Worm (Caenorhabditis elegans) whole organism, young adult: Measurements from ENCODE around the gene T11F9.22.

Experiments used
- B0336.3 ChIP-seq: fragments of 200-800 bp; sonication (Bioruptor generic); IDR thresholded peaks from 2 replicates; pipeline ENCODE4 v1.3.6; 2022; ENCODE audit warnings: missing genetic modification characterization, missing compliant biosample characterization
- C17E4.6 ChIP-seq: fragments of 200-800 bp; sonication (Bioruptor generic); IDR thresholded peaks from 2 replicates; pipeline ENCODE4 v1.3.6; 2022; ENCODE audit warnings: missing genetic modification reagents, missing genetic modification characterization, missing compliant biosample characterization
- F33H1.4 ChIP-seq: fragments of 200-800 bp; sonication (Bioruptor generic); IDR thresholded peaks from 2 replicates; pipeline ENCODE4 v1.3.6; 2022; ENCODE audit warnings: missing genetic modification reagents, missing genetic modification characterization, missing compliant biosample characterization
- F55B11.4 ChIP-seq: sonication (generic microtip); optimal IDR thresholded peaks from 2 replicates; lab custom pipeline; 2016; ENCODE audit warnings: missing compliant biosample characterization, missing genetic modification characterization, borderline replicate concordance; ENCODE audit not compliant: insufficient read depth
- K12H6.12 ChIP-seq: fragments of 200-800 bp; sonication (Bioruptor generic); optimal IDR thresholded peaks from 2 replicates; lab custom pipeline; 2018; ENCODE audit warnings: mild to moderate bottlenecking, missing genetic modification characterization, missing compliant biosample characterization
- T26A5.8 ChIP-seq: sonication (generic microtip); optimal IDR thresholded peaks from 2 replicates; lab custom pipeline; 2016; ENCODE audit warnings: missing genetic modification characterization, missing compliant biosample characterization
- Y95B8A.8 ChIP-seq: fragments of 200-800 bp; sonication (Bioruptor generic); IDR thresholded peaks from 2 replicates; pipeline ENCODE4 v1.3.6; 2022; ENCODE audit warnings: missing genetic modification reagents, missing genetic modification characterization, missing compliant biosample characterization
- ZK185.1 ChIP-seq: sonication (generic microtip); optimal IDR thresholded peaks from 2 replicates; lab custom pipeline; 2016; ENCODE audit warnings: mild to moderate bottlenecking, missing genetic modification characterization, missing compliant biosample characterization; ENCODE audit not compliant: poor library complexity, severe bottlenecking
- ama-1 ChIP-seq, 3 experiments: fragments of 150-350 bp in 1 of 3; sonication (generic microtip) in 2 of 3; optimal IDR thresholded peaks; 2 replicates each; lab custom pipeline; 2014 to 2018; ENCODE audit warnings: missing biosample characterization in 2 of 3, missing genetic modification characterization in 2 of 3, missing genetic modification reagents in 2 of 3
- aptf-3 ChIP-seq: fragments of 200-800 bp; sonication (Bioruptor generic); IDR thresholded peaks from 2 replicates; pipeline ENCODE4 v1.3.6; 2022; ENCODE audit warnings: missing genetic modification characterization, missing compliant biosample characterization
- atf-7 ChIP-seq: sonication (generic microtip); optimal IDR thresholded peaks from 2 replicates; lab custom pipeline; 2017; ENCODE audit warnings: mild to moderate bottlenecking, missing genetic modification characterization, missing compliant biosample characterization
- ccch-3 ChIP-seq: fragments of 200-800 bp; sonication (Bioruptor generic); optimal IDR thresholded peaks from 2 replicates; lab custom pipeline; 2018; ENCODE audit warnings: mild to moderate bottlenecking, missing genetic modification characterization, missing compliant biosample characterization
- cebp-2 ChIP-seq: fragments of 200-800 bp; sonication (Bioruptor generic); IDR thresholded peaks from 2 replicates; pipeline ENCODE4 v1.3.6; 2022; ENCODE audit warnings: missing genetic modification characterization, missing compliant biosample characterization
- ceh-27 ChIP-seq: fragments of 200-800 bp; sonication (Bioruptor generic); optimal IDR thresholded peaks from 2 replicates; lab custom pipeline; 2018; ENCODE audit warnings: mild to moderate bottlenecking, missing genetic modification characterization, moderate library complexity, missing compliant biosample characterization
- egrh-3 ChIP-seq: fragments of 200-800 bp; sonication (Bioruptor generic); IDR thresholded peaks from 2 replicates; pipeline ENCODE4 v1.3.6; 2022; ENCODE audit warnings: missing genetic modification reagents, missing genetic modification characterization, missing compliant biosample characterization
- hsf-1 ChIP-seq: fragments of 200-800 bp; sonication (Bioruptor generic); IDR thresholded peaks from 2 replicates; pipeline ENCODE4 v1.3.6; 2022; ENCODE audit warnings: missing genetic modification reagents, missing genetic modification characterization, missing compliant biosample characterization
- let-526 ChIP-seq: fragments of 200-800 bp; sonication (Bioruptor generic); IDR thresholded peaks from 2 replicates; pipeline ENCODE4 v1.3.6; 2022; ENCODE audit warnings: missing genetic modification reagents, missing genetic modification characterization, missing compliant biosample characterization
- lir-1 ChIP-seq: fragments of 200-800 bp; sonication (Bioruptor generic); conservative IDR thresholded peaks from 2 replicates; pipeline ENCODE4 v1.3.6; 2022; ENCODE audit warnings: missing genetic modification reagents, missing genetic modification characterization, missing compliant biosample characterization
- madf-8 ChIP-seq: fragments of 200-800 bp; sonication (Bioruptor generic); conservative IDR thresholded peaks from 2 replicates; pipeline ENCODE4 v1.3.6; 2022; ENCODE audit warnings: missing genetic modification reagents, missing genetic modification characterization, missing compliant biosample characterization
- mxl-1 ChIP-seq: sonication (generic microtip); optimal IDR thresholded peaks from 2 replicates; lab custom pipeline; 2016; ENCODE audit warnings: missing genetic modification characterization, missing compliant biosample characterization
- nfya-2 ChIP-seq: fragments of 200-800 bp; sonication (Bioruptor generic); IDR thresholded peaks from 2 replicates; pipeline ENCODE4 v1.3.6; 2022; ENCODE audit warnings: missing genetic modification reagents, missing genetic modification characterization, missing compliant biosample characterization
- nhr-120 ChIP-seq: fragments of 200-800 bp; sonication (Bioruptor generic); IDR thresholded peaks from 2 replicates; pipeline ENCODE4 v1.3.6; 2022; ENCODE audit warnings: missing genetic modification characterization, missing compliant biosample characterization
- nhr-179 ChIP-seq: sonication (generic microtip); optimal IDR thresholded peaks from 2 replicates; lab custom pipeline; 2016; ENCODE audit warnings: mild to moderate bottlenecking, missing genetic modification characterization, missing compliant biosample characterization
- nhr-90 ChIP-seq: sonication (generic microtip); optimal IDR thresholded peaks from 2 replicates; lab custom pipeline; 2016; ENCODE audit warnings: missing genotype, mild to moderate bottlenecking, missing genetic modification characterization, missing compliant biosample characterization
- pha-4 ChIP-seq: fragments of 150-350 bp; sonication (generic microtip); optimal IDR thresholded peaks from 2 replicates; lab custom pipeline; 2014; ENCODE audit warnings: missing biosample characterization, missing genetic modification reagents, missing genetic modification characterization
- rec-8 ChIP-seq, 2 experiments: sonication (generic microtip); optimal IDR thresholded peaks; 2 replicates each; lab custom pipeline; 2016; ENCODE audit warnings: mild to moderate bottlenecking in 2 of 2, missing genetic modification characterization in 2 of 2, missing genetic modification reagents in 2 of 2, missing genotype in 2 of 2, missing biosample characterization in 1 of 2, missing compliant biosample characterization in 1 of 2, moderate library complexity in 1 of 2
- snpc-1.1 ChIP-seq: sonication (generic microtip); optimal IDR thresholded peaks from 2 replicates; lab custom pipeline; 2017; ENCODE audit warnings: missing genetic modification characterization, mild to moderate bottlenecking, missing compliant biosample characterization, antibody characterized with exemption, moderate library complexity, missing genotype, missing genetic modification reagents; ENCODE audit not compliant: insufficient read depth
- snpc-1.3 ChIP-seq: sonication (generic microtip); optimal IDR thresholded peaks from 2 replicates; lab custom pipeline; 2017; ENCODE audit warnings: missing genetic modification characterization, mild to moderate bottlenecking, missing compliant biosample characterization, antibody characterized with exemption, moderate library complexity, missing genotype, missing genetic modification reagents; ENCODE audit not compliant: insufficient read depth
- tlf-1 ChIP-seq: fragments of 200-800 bp; sonication (Bioruptor generic); optimal IDR thresholded peaks from 2 replicates; lab custom pipeline; 2018; ENCODE audit warnings: mild to moderate bottlenecking, missing genetic modification characterization, missing compliant biosample characterization
- unc-130 ChIP-seq: sonication (generic microtip); optimal IDR thresholded peaks from 2 replicates; lab custom pipeline; 2016; ENCODE audit warnings: missing genetic modification reagents, missing genetic modification characterization, missing compliant biosample characterization
- unc-62 ChIP-seq: fragments of 150-350 bp; optimal IDR thresholded peaks from 2 replicates; lab custom pipeline; 2014; ENCODE audit warnings: missing biosample characterization, missing genetic modification reagents, missing genetic modification characterization
- zfh-2 ChIP-seq: fragments of 200-800 bp; sonication (Bioruptor generic); conservative IDR thresholded peaks from 2 replicates; pipeline ENCODE4 v1.3.6; 2022; ENCODE audit warnings: missing genetic modification reagents, missing genetic modification characterization, missing compliant biosample characterization
- zim-3 ChIP-seq: sonication (generic microtip); optimal IDR thresholded peaks from 2 replicates; lab custom pipeline; 2017; ENCODE audit warnings: mild to moderate bottlenecking, missing genetic modification characterization, moderate library complexity, missing compliant biosample characterization
- ztf-18 ChIP-seq: sonication (generic microtip); optimal IDR thresholded peaks from 2 replicates; lab custom pipeline; 2016; ENCODE audit warnings: missing genotype, mild to moderate bottlenecking, missing genetic modification characterization, missing compliant biosample characterization
- ztf-22 ChIP-seq: fragments of 200-800 bp; sonication (Bioruptor generic); optimal IDR thresholded peaks from 2 replicates; lab custom pipeline; 2018; ENCODE audit warnings: mild to moderate bottlenecking, missing genetic modification characterization, moderate library complexity, missing compliant biosample characterization
- ztf-26 ChIP-seq: sonication (generic microtip); optimal IDR thresholded peaks from 2 replicates; lab custom pipeline; 2017; ENCODE audit warnings: missing genetic modification characterization, missing compliant biosample characterization
- ztf-28 ChIP-seq: fragments of 200-800 bp; sonication (Bioruptor generic); IDR thresholded peaks from 2 replicates; pipeline ENCODE4 v1.3.6; 2022; ENCODE audit warnings: missing genetic modification reagents, missing genetic modification characterization, missing compliant biosample characterization

The T11F9.22 gene

ce11 chrV:11525338-11525737 lies 45.8 kb downstream of the T11F9.22 start:
- peak; percentile 69 for TF ChIP-seq zfh-2 (GFP tag; lab: Robert Waterston, UW)
- no peak for TF ChIP-seq ztf-18 (tag; lab: Kevin White, UChicago)
- no peak for TF ChIP-seq rec-8 (tag; optimal IDR thresholded peaks at IDR 0.05; lab: Kevin White, UChicago)

- TF ChIP-seq ceh-27 (GFP tag; lab: Kevin White, UChicago) (no peak), atf-7 (tag; lab: Kevin White, UChicago) (no peak), C17E4.6 (GFP tag; lab: Robert Waterston, UW) (no peak), snpc-1.1 (tag; lab: Kevin White, UChicago) (no peak), madf-8 (GFP tag; lab: Robert Waterston, UW) (no peak), let-526 (GFP tag; lab: Robert Waterston, UW) (no peak), snpc-1.3 (tag; lab: Kevin White, UChicago) (no peak), aptf-3 (no peak), unc-130 (GFP tag; lab: Kevin White, UChicago) (no peak), unc-62 (no peak), ZK185.1 (tag; lab: Kevin White, UChicago) (no peak), B0336.3 (no peak), mxl-1 (tag; lab: Kevin White, UChicago) (no peak), K12H6.12 (tag; lab: Kevin White, UChicago) (no peak), cebp-2 (GFP tag; lab: Robert Waterston, UW) (no peak), ama-1 (optimal IDR thresholded peaks at IDR 0.05; lab: Kevin White, UChicago) (no peak), ama-1 (GFP tag; optimal IDR thresholded peaks at IDR 0.05; lab: Kevin White, UChicago) (no peak), ztf-26 (tag; lab: Kevin White, UChicago) (no peak), nhr-120 (GFP tag; lab: Robert Waterston, UW) (no peak), F55B11.4 (no peak)
- TF ChIP-seq, all 124 proteins: peak for 0
Observed at ce11 chrV:11526927-11527491, 47.5 kb downstream of the T11F9.22 start.

DNA sequence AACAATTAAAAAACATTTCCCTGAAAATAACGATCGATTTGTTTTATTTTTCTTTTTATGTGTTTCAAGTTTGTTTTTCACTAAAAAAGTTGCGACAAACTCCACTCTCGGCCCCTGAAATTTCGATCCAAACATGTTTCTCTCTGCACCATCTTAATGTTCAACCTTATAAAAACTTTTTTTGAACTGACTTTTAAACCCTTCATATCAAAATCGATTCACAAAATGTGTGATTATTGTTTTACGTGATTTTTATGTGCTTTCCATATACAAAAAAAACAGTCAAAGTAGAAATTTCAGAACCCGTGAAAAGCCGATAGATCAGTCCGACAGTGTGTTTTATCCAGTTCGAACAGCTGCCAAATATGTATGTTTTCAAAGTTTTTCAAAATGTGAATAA lies 48.0 kb downstream of the T11F9.22 start, which contains the start of gene ccch-1:
Gene ccch-1 (plus strand): TSS at position 301 of the 400 bp plus-strand sequence.
- TF ChIP-seq Y95B8A.8 (GFP tag; lab: Robert Waterston, UW) (no peak), nhr-90 (tag; lab: Kevin White, UChicago) (no peak), ccch-3 (no peak), egrh-3 (GFP tag; lab: Robert Waterston, UW) (no peak), nhr-179 (no peak), tlf-1 (GFP tag; lab: Kevin White, UChicago) (no peak), hsf-1 (GFP tag; lab: Robert Waterston, UW) (no peak), pha-4 (tag; lab: Kevin White, UChicago) (no peak), madf-8 (GFP tag; lab: Robert Waterston, UW) (no peak), lir-1 (GFP tag; lab: Robert Waterston, UW) (no peak), T26A5.8 (tag; lab: Kevin White, UChicago) (no peak), zim-3 (no peak), F33H1.4 (GFP tag; lab: Robert Waterston, UW) (no peak), unc-130 (GFP tag; lab: Kevin White, UChicago) (no peak), ztf-28 (no peak), ztf-22 (GFP tag; lab: Kevin White, UChicago) (no peak), let-526 (GFP tag; lab: Robert Waterston, UW) (no peak), nfya-2 (GFP tag; lab: Robert Waterston, UW) (no peak), C17E4.6 (GFP tag; lab: Robert Waterston, UW) (no peak)
